Fruit fly (Drosophila melanogaster) Kc167 (cell line): ENCODE data around the gene rg.

Experiments
- Myc ChIP-seq: fragments of >200 bp; optimal IDR thresholded peaks from 2 replicates; lab custom pipeline; 2017; ENCODE audit warnings: missing external identifiers
- Sin3A ChIP-seq: fragments of >200 bp; optimal IDR thresholded peaks from 2 replicates; lab custom pipeline; 2018; ENCODE audit warnings: missing external identifiers
- h ChIP-seq: fragments of >200 bp; optimal IDR thresholded peaks from 3 replicates; lab custom pipeline; 2018; ENCODE audit warnings: missing external identifiers
- insv ChIP-seq: fragments of >200 bp; optimal IDR thresholded peaks from 3 replicates; lab custom pipeline; 2018; ENCODE audit warnings: missing external identifiers
- psq ChIP-seq: fragments of >200 bp; optimal IDR thresholded peaks from 2 replicates; lab custom pipeline; 2017; ENCODE audit warnings: missing external identifiers

DNA sequence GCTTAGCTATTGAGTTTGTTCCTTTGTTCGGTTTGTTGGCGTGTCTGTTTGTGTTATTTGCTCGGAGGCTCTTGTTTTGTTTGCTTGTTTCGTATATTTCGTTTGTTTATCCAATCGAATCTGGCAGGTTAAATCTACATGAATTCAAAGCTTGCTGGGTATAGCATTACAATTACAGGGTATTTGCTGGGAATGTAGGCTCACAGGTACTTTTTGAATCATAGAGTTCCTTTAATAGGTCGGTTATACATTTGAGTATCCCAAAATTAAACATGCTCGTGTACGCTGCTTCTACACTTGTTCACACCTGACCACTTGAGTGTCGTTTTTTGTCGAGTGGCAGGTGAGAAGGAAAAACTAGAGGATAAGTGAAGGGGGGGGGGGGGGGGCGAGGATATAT is 96.7 kb downstream of the rg start, which contains the start of gene CG5062:
- TF ChIP-seq psq (lab: Kevin White, UChicago) (no peak), Myc (no peak), insv (lab: Kevin White, UChicago) (no peak), h (lab: Kevin White, UChicago) (no peak), Sin3A (no peak)
